Fruit fly (Drosophila melanogaster) whole organism: ENCODE measurements around the gene CG10405.

Experiments
- Dll ChIP-seq: fragments of >200 bp; optimal IDR thresholded peaks from 2 replicates; lab custom pipeline; 2017
- pan ChIP-seq: fragments of >200 bp; optimal IDR thresholded peaks from 2 replicates; lab custom pipeline; 2017
- psq ChIP-seq: fragments of >200 bp; optimal IDR thresholded peaks from 2 replicates; lab custom pipeline; 2017

DNA sequence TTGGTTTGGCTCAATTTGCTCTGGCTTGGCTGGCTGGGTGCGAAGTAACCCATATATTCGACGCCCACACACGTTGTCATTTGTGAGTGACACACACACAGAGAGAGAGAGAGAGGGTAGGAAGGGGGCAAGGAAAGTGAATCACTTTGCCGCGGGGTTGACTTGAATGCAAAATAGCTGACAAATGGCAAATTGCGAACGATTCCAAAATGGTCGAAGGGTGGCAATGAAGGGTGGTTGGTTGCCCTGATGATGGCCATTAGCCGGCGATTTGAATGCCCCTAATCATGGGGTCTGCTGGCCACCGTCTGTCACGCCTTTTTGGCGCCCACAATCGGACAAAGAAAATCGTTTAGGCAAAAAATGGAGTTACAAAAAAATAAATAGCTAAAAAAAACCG lies 43.6 kb upstream of the CG10405 start:
- TF ChIP-seq Dll = no peak
- TF ChIP-seq pan = no peak
- no peak for TF ChIP-seq psq (lab: Kevin White, UChicago)
